Worm (Caenorhabditis elegans): ENCODE results near the gene gyg-2.

DNA sequence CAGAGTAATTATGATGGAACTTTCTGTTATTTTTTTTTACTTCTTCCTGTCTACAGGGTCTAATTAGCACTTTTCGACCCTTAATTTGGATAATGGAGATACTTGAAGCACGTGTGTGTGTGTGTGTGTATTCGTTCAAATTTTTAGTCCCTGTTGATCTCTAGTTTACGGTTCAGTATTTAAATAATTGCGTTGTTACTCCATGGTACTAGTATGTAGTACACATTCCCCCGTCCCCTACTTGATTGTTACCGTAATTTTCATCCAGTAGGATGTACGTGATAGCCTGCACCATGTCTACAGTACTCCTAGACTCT, 33.2 kb upstream of the gyg-2 start:
- TF ChIP-seq lsy-2 (tag; optimal IDR thresholded peaks at IDR 0.05) (no peak), F49E8.2 (tag; optimal IDR thresholded peaks at IDR 0.05; ENCODE audit: borderline replicate concordance) (no peak)

Data from whole organism, L4 larva.